Fruit fly (Drosophila melanogaster) whole organism, embryonic: ENCODE data around the gene CG46244.
A peak's percentile ranks its signal among the peaks of the same experiment; 100 is the strongest.

Experiments used
- B-H1 ChIP-seq: fragments of 200-800 bp; sonication (Bioruptor generic); IDR thresholded peaks from 3 replicates; pipeline ENCODE4 v1.3.6; 2022; ENCODE audit warnings: missing biosample characterization, missing genetic modification characterization
- CG10267 ChIP-seq: fragments of 200-800 bp; sonication (Bioruptor generic); optimal IDR thresholded peaks from 2 replicates; lab custom pipeline; 2018; ENCODE audit warnings: missing biosample characterization, mild to moderate bottlenecking, missing genetic modification characterization, moderate library complexity
- CG10654 ChIP-seq: fragments of 200-800 bp; sonication (Bioruptor generic); optimal IDR thresholded peaks from 2 replicates; lab custom pipeline; 2016; ENCODE audit warnings: missing biosample characterization, missing genetic modification characterization
- CG10959 ChIP-seq: fragments of 200-800 bp; sonication (Bioruptor generic); IDR thresholded peaks from 2 replicates; pipeline ENCODE4 v1.3.6; 2022; ENCODE audit warnings: missing biosample characterization, missing genetic modification characterization
- CG11085 ChIP-seq: fragments of 200-800 bp; sonication (Bioruptor generic); IDR thresholded peaks from 2 replicates; pipeline ENCODE4 v1.3.6; 2022; ENCODE audit warnings: missing biosample characterization, missing genetic modification characterization
- CG12155 ChIP-seq: fragments of 200-800 bp; sonication (Bioruptor generic); optimal IDR thresholded peaks from 3 replicates; lab custom pipeline; 2016; ENCODE audit warnings: missing biosample characterization, missing genetic modification characterization
- CG15601 ChIP-seq: fragments of 200-800 bp; sonication (Bioruptor generic); optimal IDR thresholded peaks from 3 replicates; lab custom pipeline; 2019; ENCODE audit warnings: missing biosample characterization, mild to moderate bottlenecking, missing genetic modification characterization, moderate library complexity
- CG17612 ChIP-seq: fragments of 200-800 bp; sonication (Bioruptor generic); IDR thresholded peaks from 2 replicates; pipeline ENCODE4 v1.3.6; 2022; ENCODE audit warnings: missing biosample characterization, missing genetic modification characterization
- CG18262 ChIP-seq: fragments of 200-800 bp; optimal IDR thresholded peaks from 3 replicates; lab custom pipeline; 2019; ENCODE audit warnings: missing biosample characterization, mild to moderate bottlenecking, missing genetic modification characterization, moderate library complexity
- CG18764 ChIP-seq: fragments of 200-800 bp; sonication (Bioruptor generic); optimal IDR thresholded peaks from 3 replicates; lab custom pipeline; 2016; ENCODE audit warnings: missing biosample characterization, missing genetic modification characterization
- CG2116 ChIP-seq: fragments of 200-800 bp; sonication (Bioruptor generic); optimal IDR thresholded peaks from 3 replicates; lab custom pipeline; 2018; ENCODE audit warnings: missing biosample characterization, mild to moderate bottlenecking, missing genetic modification characterization
- CG2678 ChIP-seq: fragments of 200-800 bp; sonication (Bioruptor generic); optimal IDR thresholded peaks from 3 replicates; lab custom pipeline; 2019; ENCODE audit warnings: missing biosample characterization, mild to moderate bottlenecking, missing genetic modification characterization, moderate library complexity
- CG31441 ChIP-seq: fragments of 200-800 bp; sonication (Bioruptor generic); IDR thresholded peaks from 2 replicates; pipeline ENCODE4 v1.3.6; 2022; ENCODE audit warnings: missing biosample characterization, missing genetic modification characterization
- CG4404 ChIP-seq: fragments of 200-800 bp; sonication (Bioruptor generic); IDR thresholded peaks from 2 replicates; pipeline ENCODE4 v1.3.6; 2022; ENCODE audit warnings: missing biosample characterization, missing genetic modification characterization
- CG4730 ChIP-seq: fragments of 200-800 bp; sonication (Bioruptor generic); IDR thresholded peaks from 2 replicates; pipeline ENCODE4 v1.3.6; 2022; ENCODE audit warnings: missing biosample characterization, missing genetic modification characterization
- CG4854 ChIP-seq: fragments of 200-800 bp; sonication (Bioruptor generic); optimal IDR thresholded peaks from 2 replicates; lab custom pipeline; 2016; ENCODE audit warnings: missing biosample characterization, missing genetic modification characterization, inconsistent platforms
- CG6254 ChIP-seq: fragments of 200-800 bp; sonication (Bioruptor generic); optimal IDR thresholded peaks from 3 replicates; lab custom pipeline; 2017; ENCODE audit warnings: mild to moderate bottlenecking, missing biosample characterization, missing genetic modification reagents, missing genetic modification characterization
- CG6272 ChIP-seq: fragments of 200-800 bp; sonication (Bioruptor generic); IDR thresholded peaks from 2 replicates; pipeline ENCODE4 v1.3.6; 2022; ENCODE audit warnings: missing biosample characterization, missing genetic modification characterization
- CG6654 ChIP-seq: fragments of 200-800 bp; sonication (Bioruptor generic); optimal IDR thresholded peaks from 2 replicates; lab custom pipeline; 2017; ENCODE audit warnings: missing biosample characterization, mild to moderate bottlenecking, missing genetic modification characterization
- CG6689 ChIP-seq: fragments of 200-800 bp; sonication (Bioruptor generic); IDR thresholded peaks from 2 replicates; pipeline ENCODE4 v1.3.6; 2022; ENCODE audit warnings: missing biosample characterization, missing genetic modification characterization
- CG6765 ChIP-seq: fragments of 200-800 bp; sonication (Bioruptor generic); optimal IDR thresholded peaks from 3 replicates; lab custom pipeline; 2017; ENCODE audit warnings: missing biosample characterization, mild to moderate bottlenecking, missing genetic modification characterization
- CG9727 ChIP-seq: fragments of 200-800 bp; sonication (Bioruptor generic); optimal IDR thresholded peaks from 3 replicates; lab custom pipeline; 2017; ENCODE audit warnings: missing biosample characterization, mild to moderate bottlenecking, missing genetic modification characterization
- Camta ChIP-seq: fragments of 200-800 bp; sonication (Bioruptor generic); optimal IDR thresholded peaks from 2 replicates; lab custom pipeline; 2016; ENCODE audit warnings: missing biosample characterization, missing genetic modification characterization
- D19A ChIP-seq: fragments of 200-800 bp; optimal IDR thresholded peaks from 3 replicates; lab custom pipeline; 2019; ENCODE audit warnings: missing biosample characterization, mild to moderate bottlenecking, missing genetic modification characterization, moderate library complexity
- Doc3 ChIP-seq: fragments of 200-800 bp; sonication (Bioruptor generic); IDR thresholded peaks from 3 replicates; pipeline ENCODE4 v1.3.6; 2022; ENCODE audit warnings: missing biosample characterization, missing genetic modification characterization; ENCODE audit not compliant: partially characterized antibody
- E2f1 ChIP-seq: fragments of 200-800 bp; sonication (Bioruptor generic); IDR thresholded peaks from 2 replicates; pipeline ENCODE4 v1.3.6; 2022; ENCODE audit warnings: missing biosample characterization, missing genetic modification characterization
- Gug ChIP-seq: fragments of 200-800 bp; sonication (Bioruptor generic); IDR thresholded peaks from 4 replicates; pipeline ENCODE4 v1.3.6; 2022; ENCODE audit warnings: missing biosample characterization, missing genetic modification characterization
- H15 ChIP-seq: fragments of 200-800 bp; sonication (Bioruptor generic); IDR thresholded peaks from 3 replicates; pipeline ENCODE4 v1.3.6; 2022; ENCODE audit warnings: missing biosample characterization, missing genetic modification characterization
- Lim3 ChIP-seq: fragments of 200-800 bp; sonication (Bioruptor generic); IDR thresholded peaks from 2 replicates; pipeline ENCODE4 v1.3.6; 2022; ENCODE audit warnings: missing biosample characterization, missing genetic modification characterization
- MESR4 ChIP-seq: fragments of 200-800 bp; sonication (Bioruptor generic); optimal IDR thresholded peaks from 2 replicates; lab custom pipeline; 2018; ENCODE audit warnings: missing biosample characterization, mild to moderate bottlenecking, missing genetic modification characterization, moderate library complexity
- Mad ChIP-seq: fragments of 200-800 bp; sonication (Bioruptor generic); optimal IDR thresholded peaks from 2 replicates; lab custom pipeline; 2016; ENCODE audit warnings: missing biosample characterization, missing genetic modification characterization
- Ptx1 ChIP-seq: fragments of 200-800 bp; sonication (Bioruptor generic); IDR thresholded peaks from 2 replicates; pipeline ENCODE4 v1.3.6; 2022; ENCODE audit warnings: missing biosample characterization, missing genetic modification characterization
- Stat92E ChIP-seq, 3 experiments: fragments of >200 bp in 2 of 3; fragments of 200-800 bp in 1 of 3; sonication (Bioruptor generic) in 1 of 3; optimal IDR thresholded peaks; 2 replicates each; lab custom pipeline; 2017 to 2019; ENCODE audit warnings: missing biosample characterization in 3 of 3, missing genetic modification characterization in 3 of 3, mild to moderate bottlenecking in 1 of 3, moderate library complexity in 1 of 3
- ara ChIP-seq: fragments of 200-800 bp; sonication (Bioruptor generic); IDR thresholded peaks from 2 replicates; pipeline ENCODE4 v1.3.6; 2022; ENCODE audit warnings: missing biosample characterization, missing genetic modification characterization
- caup ChIP-seq: fragments of 200-800 bp; sonication (Bioruptor generic); optimal IDR thresholded peaks from 3 replicates; lab custom pipeline; 2017; ENCODE audit warnings: missing biosample characterization, mild to moderate bottlenecking, missing genetic modification characterization, moderate library complexity; ENCODE audit not compliant: severe bottlenecking
- crol ChIP-seq: fragments of 200-800 bp; sonication (Bioruptor generic); IDR thresholded peaks from 2 replicates; pipeline ENCODE4 v1.3.6; 2022; ENCODE audit warnings: missing biosample characterization, missing genetic modification characterization
- fd3F ChIP-seq: fragments of 200-800 bp; sonication (Bioruptor generic); optimal IDR thresholded peaks from 2 replicates; lab custom pipeline; 2018; ENCODE audit warnings: missing biosample characterization, mild to moderate bottlenecking, missing genetic modification characterization, moderate library complexity
- her ChIP-seq: fragments of 200-800 bp; sonication (Bioruptor generic); optimal IDR thresholded peaks from 2 replicates; lab custom pipeline; 2016; ENCODE audit warnings: missing biosample characterization, missing genetic modification characterization
- jing ChIP-seq: fragments of 200-800 bp; sonication (Bioruptor generic); optimal IDR thresholded peaks from 2 replicates; lab custom pipeline; 2018; ENCODE audit warnings: missing biosample characterization, mild to moderate bottlenecking, missing genetic modification characterization
- mirr ChIP-seq: fragments of 200-800 bp; sonication (Bioruptor generic); optimal IDR thresholded peaks from 3 replicates; lab custom pipeline; 2018; ENCODE audit warnings: missing biosample characterization, mild to moderate bottlenecking, missing genetic modification characterization
- pum ChIP-seq: fragments of 200-800 bp; sonication (Bioruptor generic); optimal IDR thresholded peaks from 2 replicates; lab custom pipeline; 2016; ENCODE audit warnings: missing biosample characterization, missing genetic modification characterization
- salm ChIP-seq: fragments of 200-800 bp; sonication (Bioruptor generic); optimal IDR thresholded peaks from 2 replicates; lab custom pipeline; 2018; ENCODE audit warnings: missing biosample characterization, mild to moderate bottlenecking, missing genetic modification characterization
- sc ChIP-seq, 3 experiments: fragments of >200 bp in 2 of 3; fragments of 200-800 bp in 1 of 3; sonication (Bioruptor generic) in 1 of 3; optimal IDR thresholded peaks; 2 replicates in 2 of 3; 3 replicates in 1 of 3; lab custom pipeline; 2017; ENCODE audit warnings: mild to moderate bottlenecking in 1 of 3, missing biosample characterization in 1 of 3, missing genetic modification characterization in 1 of 3, missing genetic modification reagents in 1 of 3
- sqz ChIP-seq: fragments of 200-800 bp; sonication (Bioruptor generic); optimal IDR thresholded peaks from 3 replicates; lab custom pipeline; 2018; ENCODE audit warnings: missing biosample characterization, mild to moderate bottlenecking, missing genetic modification characterization
- tin ChIP-seq: fragments of 200-800 bp; sonication (Bioruptor generic); optimal IDR thresholded peaks from 3 replicates; lab custom pipeline; 2016; ENCODE audit warnings: missing biosample characterization, missing genetic modification characterization
- tna ChIP-seq: fragments of 200-800 bp; sonication (Bioruptor generic); IDR thresholded peaks from 2 replicates; pipeline ENCODE4 v1.3.6; 2022; ENCODE audit warnings: missing biosample characterization, missing genetic modification characterization; ENCODE audit not compliant: partially characterized antibody
- unpg ChIP-seq: fragments of 200-800 bp; sonication (Bioruptor generic); optimal IDR thresholded peaks from 3 replicates; lab custom pipeline; 2018; ENCODE audit warnings: missing biosample characterization, mild to moderate bottlenecking, missing genetic modification characterization, moderate library complexity
- usp ChIP-seq: fragments of >200 bp; optimal IDR thresholded peaks from 2 replicates; lab custom pipeline; 2017; ENCODE audit warnings: missing biosample characterization, missing genetic modification characterization
- zfh2 ChIP-seq: fragments of 200-800 bp; sonication (Bioruptor generic); optimal IDR thresholded peaks from 2 replicates; lab custom pipeline; 2016; ENCODE audit warnings: missing biosample characterization, missing genetic modification characterization

Gene CG46244

DNA sequence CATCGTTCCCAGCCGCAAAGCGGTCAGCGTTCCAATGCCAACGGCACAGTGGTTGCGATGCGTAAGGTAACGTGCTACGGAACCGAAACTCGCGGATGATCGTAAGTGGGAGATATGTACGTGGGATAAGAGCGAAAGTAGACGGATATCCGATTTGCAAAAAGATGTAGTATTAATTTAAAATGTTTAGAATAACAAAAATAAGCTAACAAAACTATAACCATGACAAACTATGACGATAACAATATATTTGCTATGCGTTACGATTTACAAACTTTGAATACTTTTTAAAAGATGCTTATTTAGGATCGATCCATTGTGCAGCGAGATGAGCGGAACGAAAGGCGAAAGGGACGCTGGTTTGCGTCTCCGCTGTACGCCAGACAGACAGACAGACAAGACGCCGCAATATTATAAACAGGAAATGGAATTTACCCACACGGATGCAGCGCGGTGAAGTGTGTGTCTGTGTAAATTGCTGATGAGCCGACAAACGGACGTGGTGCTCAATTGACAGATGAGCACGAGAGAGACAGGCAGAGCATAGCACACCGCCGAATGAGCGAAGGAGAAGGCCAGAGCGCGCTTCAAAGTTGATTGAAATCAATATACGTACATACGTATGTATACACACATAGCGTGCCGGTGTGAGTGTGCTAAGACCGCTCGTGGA is 30.6 kb upstream of the CG46244 start (continued):
- TF ChIP-seq CG4854 (GFP tag; lab: Kevin White, UChicago) (peak; percentile 93), Ptx1 (GFP tag; lab: Robert Waterston, UW) (peak; percentile 96), Doc3 (GFP tag; lab: Robert Waterston, UW) (peak; percentile 44; the same call in 2 of the 3 replicates), her (GFP tag; lab: Kevin White, UChicago) (peak; percentile 89), CG17612 (GFP tag; lab: Robert Waterston, UW) (peak; percentile 90), ara (GFP tag; lab: Robert Waterston, UW) (peak; percentile 85), E2f1 (peak; percentile 92), CG6272 (GFP tag; lab: Robert Waterston, UW) (peak; percentile 94), tin (GFP tag; lab: Kevin White, UChicago) (peak; percentile 96), CG9727 (peak; percentile 98), caup (GFP tag; lab: Kevin White, UChicago) (peak; percentile 94), sqz (GFP tag; lab: Kevin White, UChicago) (peak; percentile 86), B-H1 (GFP tag; lab: Robert Waterston, UW) (peak; percentile 89), pum (GFP tag; lab: Kevin White, UChicago) (peak; percentile 96), CG31441 (peak; percentile 97), Mad (GFP tag; lab: Kevin White, UChicago) (peak; percentile 96), Lim3 (GFP tag; lab: Robert Waterston, UW) (peak; percentile 74; the same call in 1 of the 2 replicates), sc (optimal IDR thresholded peaks at IDR 0.05; lab: Kevin White, UChicago) (no peak), sc (GFP tag; optimal IDR thresholded peaks at IDR 0.05; lab: Kevin White, UChicago) (peak; percentile 91), CG18764 (GFP tag; lab: Kevin White, UChicago) (peak; percentile 96), salm (tag; lab: Kevin White, UChicago) (peak; percentile 79), CG6765 (GFP tag; lab: Kevin White, UChicago) (peak; percentile 92), CG10267 (tag; lab: Kevin White, UChicago) (peak; percentile 90), CG2678 (peak; percentile 98), Gug (GFP tag; lab: Robert Waterston, UW) (peak; percentile 97), mirr (GFP tag; lab: Kevin White, UChicago) (peak; percentile 78), CG15601 (tag; lab: Kevin White, UChicago) (peak; percentile 91), CG10959 (GFP tag; lab: Robert Waterston, UW) (peak; percentile 84), tna (no peak), CG10654 (peak; percentile 96), fd3F (GFP tag; lab: Kevin White, UChicago) (peak; percentile 94), crol (peak; percentile 67), unpg (GFP tag; lab: Kevin White, UChicago) (peak; percentile 96), D19A (tag; lab: Kevin White, UChicago) (peak; percentile 92), CG6254 (peak; percentile 81), Camta (peak; percentile 98), zfh2 (GFP tag; lab: Kevin White, UChicago) (peak; percentile 97), MESR4 (no peak), Stat92E (GFP tag; optimal IDR thresholded peaks at IDR 0.05; lab: Kevin White, UChicago) (no peak), CG2116 (GFP tag; lab: Kevin White, UChicago) (peak; percentile 87), CG11085 (peak; percentile 93), usp (GFP tag; lab: Kevin White, UChicago) (no peak), CG12155 (GFP tag; lab: Kevin White, UChicago) (peak; percentile 94), CG6654 (peak; percentile 89), jing (GFP tag; lab: Kevin White, UChicago) (peak; percentile 96), CG6689 (peak; percentile 96), H15 (GFP tag; lab: Robert Waterston, UW) (peak; percentile 90), CG18262 (tag; lab: Kevin White, UChicago) (peak; percentile 97), CG4404 (GFP tag; lab: Robert Waterston, UW) (peak; percentile 95), CG4730 (GFP tag; lab: Robert Waterston, UW) (peak; percentile 93)
